Worm (Caenorhabditis elegans): Measurements from ENCODE around the gene srg-67.

DNA sequence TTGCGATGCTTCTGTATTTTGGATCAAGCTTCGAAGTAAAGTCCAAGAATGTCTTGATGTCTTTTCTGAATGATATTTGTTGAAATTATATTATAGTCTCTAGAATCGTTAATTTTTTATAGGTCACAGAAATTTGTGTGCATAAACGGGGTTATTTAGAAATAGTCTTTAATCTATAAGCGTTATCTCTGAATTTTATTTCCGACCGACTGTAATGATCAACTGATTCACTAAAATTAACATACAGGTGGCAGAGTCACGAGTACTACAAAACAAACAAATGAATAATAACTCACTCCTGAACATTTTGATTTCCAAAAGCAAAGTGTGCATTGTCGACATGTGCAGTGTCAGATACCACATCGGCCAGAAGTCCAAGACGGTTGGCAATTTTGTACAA, 48.9 kb upstream of the srg-67 start:
- no peak for TF ChIP-seq lir-1 (GFP tag; conservative IDR thresholded peaks at IDR 0.05)
- TF ChIP-seq unc-62 (GFP tag; optimal IDR thresholded peaks at IDR 0.05) = no peak
- TF ChIP-seq atf-7 (tag; optimal IDR thresholded peaks at IDR 0.05) = no peak
- TF ChIP-seq F33H1.4 (GFP tag; IDR thresholded peaks at IDR 0.05) = no peak
- no peak for TF ChIP-seq egl-44 (GFP tag; IDR thresholded peaks at IDR 0.05)
- no peak for TF ChIP-seq repo-1 (tag; optimal IDR thresholded peaks at IDR 0.05)

Data from whole organism, young adult.